Fruit fly (Drosophila melanogaster): ENCODE data around the gene RpS17.

The RpS17 gene

dm6 chr3L:9469079-9469478 lies 39.5 kb upstream of the RpS17 start:
- TF ChIP-seq Eip78C (GFP tag) (peak; percentile 19), cyc (GFP tag; optimal IDR thresholded peaks at IDR 0.05) (no peak), Hr38 (GFP tag; optimal IDR thresholded peaks at IDR 0.05) (no peak)

- TF ChIP-seq Eip78C (GFP tag) = peak; percentile 66
- no peak for TF ChIP-seq CG7368 (GFP tag; optimal IDR thresholded peaks at IDR 0.05)
- peak; percentile 67 for TF ChIP-seq svp (GFP tag)
- TF ChIP-seq acj6 (GFP tag; optimal IDR thresholded peaks at IDR 0.05) = no peak
- TF ChIP-seq Smox (GFP tag; optimal IDR thresholded peaks at IDR 0.05) = peak; percentile 32
- peak; percentile 20 for TF ChIP-seq Sox14 (GFP tag; optimal IDR thresholded peaks at IDR 0.05)
- TF ChIP-seq Met (GFP tag; optimal IDR thresholded peaks at IDR 0.05) = peak; percentile 17
- peak; percentile 59 for TF ChIP-seq Hr4 (GFP tag; optimal IDR thresholded peaks at IDR 0.05)
- no peak for TF ChIP-seq esn (GFP tag; optimal IDR thresholded peaks at IDR 0.05)
- TF ChIP-seq CG4318 (GFP tag; optimal IDR thresholded peaks at IDR 0.05) = peak; percentile 9
- TF ChIP-seq spab (GFP tag; optimal IDR thresholded peaks at IDR 0.05) = no peak
- peak; percentile 8 for TF ChIP-seq net (GFP tag; optimal IDR thresholded peaks at IDR 0.05)
- no peak for TF ChIP-seq CG8119 (GFP tag; IDR thresholded peaks at IDR 0.05)
- TF ChIP-seq CG32006 (GFP tag; optimal IDR thresholded peaks at IDR 0.05) = peak; percentile 62
- peak; percentile 29 for TF ChIP-seq CG31627 (GFP tag; optimal IDR thresholded peaks at IDR 0.05)
- peak; percentile 46 for TF ChIP-seq OdsH (GFP tag; optimal IDR thresholded peaks at IDR 0.05)
- TF ChIP-seq CG3032 (tag; optimal IDR thresholded peaks at IDR 0.05) = no peak
- no peak for TF ChIP-seq Lpt (GFP tag; optimal IDR thresholded peaks at IDR 0.05)
- TF ChIP-seq dac (GFP tag; optimal IDR thresholded peaks at IDR 0.05) = no peak
- peak; percentile 3 for TF ChIP-seq cyc (GFP tag; optimal IDR thresholded peaks at IDR 0.05)
- no peak for TF ChIP-seq CG34406 (GFP tag; optimal IDR thresholded peaks at IDR 0.05)
- peak; percentile 23 for TF ChIP-seq topi (GFP tag; optimal IDR thresholded peaks at IDR 0.05)
- TF ChIP-seq Hr39 (GFP tag; optimal IDR thresholded peaks at IDR 0.05) = peak; percentile 19
- peak in 1 of 2 experiments; percentile 45 for TF ChIP-seq salr (GFP tag; optimal IDR thresholded peaks at IDR 0.05)
- peak; percentile 28 for TF ChIP-seq pdm3 (GFP tag; optimal IDR thresholded peaks at IDR 0.05)
Observed at dm6 chr3L:9468261-9468890, 38.8 kb upstream of the RpS17 start.

- TF ChIP-seq Sox14 (GFP tag; optimal IDR thresholded peaks at IDR 0.05) (no peak), Ets21C (GFP tag; optimal IDR thresholded peaks at IDR 0.05) (no peak), CG8319 (GFP tag; optimal IDR thresholded peaks at IDR 0.05) (no peak), Ets96B (tag; optimal IDR thresholded peaks at IDR 0.05) (no peak), CG11294 (GFP tag; IDR thresholded peaks at IDR 0.05) (no peak; the same call in 1 of the 2 replicates), CG4318 (GFP tag; optimal IDR thresholded peaks at IDR 0.05) (no peak), CG10631 (GFP tag; optimal IDR thresholded peaks at IDR 0.05) (no peak), Eip75B (GFP tag; optimal IDR thresholded peaks at IDR 0.05) (no peak), CG16779 (tag; optimal IDR thresholded peaks at IDR 0.05) (peak; percentile 8), CG15336 (GFP tag; IDR thresholded peaks at IDR 0.05) (peak; percentile 60), fd85E (GFP tag; optimal IDR thresholded peaks at IDR 0.05) (peak; percentile 21), CG34406 (GFP tag; optimal IDR thresholded peaks at IDR 0.05) (no peak), salr (GFP tag; optimal IDR thresholded peaks at IDR 0.05) (peak in 1 of 2 experiments; percentile 11), eg (GFP tag; IDR thresholded peaks at IDR 0.05) (peak; percentile 83), Blimp-1 (GFP tag; optimal IDR thresholded peaks at IDR 0.05) (no peak), CG11902 (GFP tag; optimal IDR thresholded peaks at IDR 0.05) (no peak), acj6 (GFP tag; optimal IDR thresholded peaks at IDR 0.05) (no peak), ss (GFP tag; optimal IDR thresholded peaks at IDR 0.05) (peak; percentile 68 to 71), Met (GFP tag; optimal IDR thresholded peaks at IDR 0.05) (no peak), fkh (GFP tag; optimal IDR thresholded peaks at IDR 0.05) (peak; percentile 77), Hr38 (GFP tag; optimal IDR thresholded peaks at IDR 0.05) (no peak), spab (GFP tag; optimal IDR thresholded peaks at IDR 0.05) (peak; percentile 2), CG6808 (GFP tag; optimal IDR thresholded peaks at IDR 0.05) (peak; percentile 59), svp (GFP tag) (no peak), CG6163 (GFP tag; IDR thresholded peaks at IDR 0.05) (peak; percentile 80; the same call in 2 of the 3 replicates), CG6792 (GFP tag; optimal IDR thresholded peaks at IDR 0.05) (no peak), Hr4 (GFP tag; optimal IDR thresholded peaks at IDR 0.05) (no peak), topi (GFP tag; optimal IDR thresholded peaks at IDR 0.05) (no peak), CG1621 (tag; optimal IDR thresholded peaks at IDR 0.05) (peak; percentile 23), CG6854 (GFP tag; optimal IDR thresholded peaks at IDR 0.05) (peak; percentile 48), vri (GFP tag; optimal IDR thresholded peaks at IDR 0.05) (no peak), CG10669 (GFP tag; optimal IDR thresholded peaks at IDR 0.05) (no peak)
Observed at dm6 chr3L:9467763-9468206, 38.2 kb upstream of the RpS17 start.
